Worm (Caenorhabditis elegans) whole organism, L4 larva: ENCODE results near the gene fbxa-181.

Experiments
- ZK546.5 ChIP-seq, 2 experiments: sonication (generic microtip); optimal IDR thresholded peaks; 2 replicates each; lab custom pipeline; 2017; ENCODE audit warnings: missing biosample characterization in 2 of 2, missing genetic modification characterization in 2 of 2
- daf-19 ChIP-seq: fragments of 200-800 bp; sonication (Bioruptor generic); conservative IDR thresholded peaks from 2 replicates; pipeline ENCODE4 v1.3.6; 2022; ENCODE audit warnings: missing genetic modification characterization, missing compliant biosample characterization
- egl-27 ChIP-seq: sonication (generic microtip); optimal IDR thresholded peaks from 3 replicates; lab custom pipeline; 2017; ENCODE audit warnings: missing biosample characterization, missing genetic modification reagents, missing genetic modification characterization
- fos-1 ChIP-seq: fragments of 150-350 bp; optimal IDR thresholded peaks from 2 replicates; lab custom pipeline; 2014; ENCODE audit warnings: missing biosample characterization, missing genetic modification characterization
- hmg-1.1 ChIP-seq: fragments of 200-800 bp; sonication (Bioruptor generic); IDR thresholded peaks from 2 replicates; pipeline ENCODE4 v1.3.6; 2022; ENCODE audit warnings: missing genetic modification reagents, missing genetic modification characterization, missing compliant biosample characterization
- lin-15B ChIP-seq: fragments of 150-350 bp; sonication (generic microtip); optimal IDR thresholded peaks from 3 replicates; lab custom pipeline; 2014; ENCODE audit warnings: missing biosample characterization, missing genetic modification characterization
- nhr-28 ChIP-seq: fragments of 150-350 bp; optimal IDR thresholded peaks from 2 replicates; lab custom pipeline; 2014; ENCODE audit warnings: missing biosample characterization, missing genetic modification characterization
- pha-4 ChIP-seq, 2 experiments: fragments of 150-350 bp in 1 of 2; fragments of 200-800 bp in 1 of 2; sonication (Bioruptor generic) in 1 of 2; IDR thresholded peaks in 1 of 2; optimal IDR thresholded peaks in 1 of 2; 2 replicates each; pipeline versions ENCODE4 v1.3.6 to Lab custom; 2014 to 2022; ENCODE audit warnings: missing genetic modification characterization in 2 of 2, missing genetic modification reagents in 2 of 2, missing biosample characterization in 1 of 2, missing compliant biosample characterization in 1 of 2
- saeg-2 ChIP-seq: fragments of 200-800 bp; sonication (Bioruptor generic); IDR thresholded peaks from 2 replicates; pipeline ENCODE4 v1.3.6; 2022; ENCODE audit warnings: missing genetic modification reagents, missing genetic modification characterization, missing compliant biosample characterization
- tag-97 ChIP-seq: fragments of 200-800 bp; sonication (Bioruptor generic); IDR thresholded peaks from 2 replicates; pipeline ENCODE4 v1.3.6; 2022; ENCODE audit warnings: missing genetic modification characterization, missing compliant biosample characterization
- unc-39 ChIP-seq: sonication (generic microtip); optimal IDR thresholded peaks from 2 replicates; lab custom pipeline; 2017; ENCODE audit warnings: missing biosample characterization, missing genetic modification characterization

ce11 chrV:13681445-13681844, 44.2 kb upstream of the fbxa-181 start:
- TF ChIP-seq ZK546.5 (tag; optimal IDR thresholded peaks at IDR 0.05; lab: Kevin White, UChicago) (no peak), saeg-2 (GFP tag; lab: Robert Waterston, UW) (no peak), fos-1 (tag; lab: Kevin White, UChicago) (no peak), unc-39 (tag; lab: Kevin White, UChicago) (no peak), egl-27 (tag; lab: Kevin White, UChicago) (no peak), daf-19 (GFP tag; lab: Robert Waterston, UW) (no peak), hmg-1.1 (no peak), tag-97 (GFP tag; lab: Robert Waterston, UW) (no peak), lin-15B (tag; lab: Kevin White, UChicago) (no peak), pha-4 (GFP tag; IDR thresholded peaks at IDR 0.05; lab: Robert Waterston, UW) (no peak), pha-4 (tag; optimal IDR thresholded peaks at IDR 0.05; lab: Kevin White, UChicago) (no peak), nhr-28 (no peak)
